Fruit fly (Drosophila melanogaster) whole organism, embryonic: ENCODE results near the gene CG8870.

Experiments used
- Aef1 ChIP-seq: fragments of 200-800 bp; sonication (Bioruptor generic); IDR thresholded peaks from 3 replicates; pipeline ENCODE4 v1.3.6; 2022; ENCODE audit warnings: missing biosample characterization, missing genetic modification characterization
- Antp ChIP-seq: fragments of 200-800 bp; sonication (Bioruptor generic); optimal IDR thresholded peaks from 3 replicates; lab custom pipeline; 2016; ENCODE audit warnings: missing biosample characterization, missing genetic modification characterization
- BEAF-32 ChIP-seq: fragments of 200-800 bp; sonication (Bioruptor generic); optimal IDR thresholded peaks from 3 replicates; lab custom pipeline; 2017; ENCODE audit warnings: missing biosample characterization, missing genetic modification characterization, mild to moderate bottlenecking, moderate library complexity, missing genetic modification reagents
- C15 ChIP-seq: fragments of 200-800 bp; sonication (Bioruptor generic); IDR thresholded peaks from 3 replicates; pipeline ENCODE4 v1.3.6; 2022; ENCODE audit warnings: missing biosample characterization, missing genetic modification characterization
- CG11247 ChIP-seq: fragments of 200-800 bp; sonication (Bioruptor generic); IDR thresholded peaks from 2 replicates; pipeline ENCODE4 v1.3.6; 2022; ENCODE audit warnings: missing biosample characterization, missing genetic modification characterization
- CG13296 ChIP-seq: fragments of 200-800 bp; sonication (Bioruptor generic); optimal IDR thresholded peaks from 3 replicates; lab custom pipeline; 2018; ENCODE audit warnings: missing biosample characterization, mild to moderate bottlenecking, missing genetic modification characterization
- CG13624 ChIP-seq: fragments of 200-800 bp; sonication (Bioruptor generic); optimal IDR thresholded peaks from 2 replicates; lab custom pipeline; 2016; ENCODE audit warnings: missing biosample characterization, missing genetic modification characterization
- CG14667 ChIP-seq: fragments of 200-800 bp; sonication (Bioruptor generic); IDR thresholded peaks from 2 replicates; pipeline ENCODE4 v1.3.6; 2022; ENCODE audit warnings: missing biosample characterization, missing genetic modification characterization
- CG16813 ChIP-seq: fragments of 200-800 bp; sonication (Bioruptor generic); IDR thresholded peaks from 3 replicates; pipeline ENCODE4 v1.3.6; 2022; ENCODE audit warnings: missing biosample characterization, missing genetic modification characterization; ENCODE audit not compliant: partially characterized antibody
- CG17186 ChIP-seq: fragments of 200-800 bp; sonication (Bioruptor generic); optimal IDR thresholded peaks from 3 replicates; lab custom pipeline; 2017; ENCODE audit warnings: missing biosample characterization, missing genetic modification reagents, missing genetic modification characterization
- CG17359 ChIP-seq: fragments of 200-800 bp; sonication (Bioruptor generic); optimal IDR thresholded peaks from 3 replicates; lab custom pipeline; 2018; ENCODE audit warnings: missing biosample characterization, mild to moderate bottlenecking, missing genetic modification characterization, moderate library complexity
- CG1832 ChIP-seq: fragments of 200-800 bp; sonication (Bioruptor generic); optimal IDR thresholded peaks from 2 replicates; lab custom pipeline; 2017; ENCODE audit warnings: missing biosample characterization, mild to moderate bottlenecking, missing genetic modification characterization, inconsistent platforms
- CG2116 ChIP-seq: fragments of 200-800 bp; sonication (Bioruptor generic); optimal IDR thresholded peaks from 3 replicates; lab custom pipeline; 2018; ENCODE audit warnings: missing biosample characterization, mild to moderate bottlenecking, missing genetic modification characterization
- CG2199 ChIP-seq: fragments of 200-800 bp; sonication (Bioruptor generic); IDR thresholded peaks from 3 replicates; pipeline ENCODE4 v1.3.6; 2022; ENCODE audit warnings: missing biosample characterization, missing genetic modification characterization
- CG34422 ChIP-seq: fragments of 200-800 bp; sonication (Bioruptor generic); IDR thresholded peaks from 3 replicates; pipeline ENCODE4 v1.3.6; 2022; ENCODE audit warnings: missing biosample characterization, missing genetic modification characterization
- CG3838 ChIP-seq: fragments of 200-800 bp; sonication (Bioruptor generic); optimal IDR thresholded peaks from 3 replicates; lab custom pipeline; 2016; ENCODE audit warnings: missing biosample characterization, missing genetic modification characterization
- CG4854 ChIP-seq: fragments of 200-800 bp; sonication (Bioruptor generic); optimal IDR thresholded peaks from 2 replicates; lab custom pipeline; 2016; ENCODE audit warnings: missing biosample characterization, missing genetic modification characterization, inconsistent platforms
- CG5180 ChIP-seq: fragments of 200-800 bp; sonication (Bioruptor generic); optimal IDR thresholded peaks from 3 replicates; lab custom pipeline; 2017; ENCODE audit warnings: missing biosample characterization, missing genetic modification characterization, mild to moderate bottlenecking, moderate library complexity, missing genetic modification reagents
- CG5953 ChIP-seq: fragments of 200-800 bp; sonication (Bioruptor generic); IDR thresholded peaks from 2 replicates; pipeline ENCODE4 v1.3.6; 2022; ENCODE audit warnings: missing biosample characterization, missing genetic modification characterization
- CG6254 ChIP-seq: fragments of 200-800 bp; sonication (Bioruptor generic); optimal IDR thresholded peaks from 3 replicates; lab custom pipeline; 2017; ENCODE audit warnings: mild to moderate bottlenecking, missing biosample characterization, missing genetic modification reagents, missing genetic modification characterization
- CG7372 ChIP-seq: fragments of 200-800 bp; sonication (Bioruptor generic); IDR thresholded peaks from 2 replicates; pipeline ENCODE4 v1.3.6; 2022; ENCODE audit warnings: missing biosample characterization, missing genetic modification characterization
- CoRest ChIP-seq: fragments of 200-800 bp; sonication (Bioruptor generic); optimal IDR thresholded peaks from 3 replicates; lab custom pipeline; 2018; ENCODE audit warnings: missing biosample characterization, mild to moderate bottlenecking, missing genetic modification characterization, moderate library complexity
- E2f1 ChIP-seq: fragments of 200-800 bp; sonication (Bioruptor generic); IDR thresholded peaks from 2 replicates; pipeline ENCODE4 v1.3.6; 2022; ENCODE audit warnings: missing biosample characterization, missing genetic modification characterization
- ERR ChIP-seq: fragments of 200-800 bp; sonication (Bioruptor generic); optimal IDR thresholded peaks from 2 replicates; lab custom pipeline; 2016; ENCODE audit warnings: missing biosample characterization, missing genetic modification characterization
- Elba2 ChIP-seq: fragments of 200-800 bp; sonication (Bioruptor generic); optimal IDR thresholded peaks from 3 replicates; lab custom pipeline; 2016; ENCODE audit warnings: missing biosample characterization, missing genetic modification characterization
- Fer2 ChIP-seq: fragments of 200-800 bp; sonication (Bioruptor generic); optimal IDR thresholded peaks from 2 replicates; lab custom pipeline; 2018; ENCODE audit warnings: missing biosample characterization, mild to moderate bottlenecking, missing genetic modification characterization, moderate library complexity
- Fer3 ChIP-seq: fragments of 200-800 bp; sonication (Bioruptor generic); optimal IDR thresholded peaks from 2 replicates; lab custom pipeline; 2018; ENCODE audit warnings: missing biosample characterization, mild to moderate bottlenecking, missing genetic modification characterization, moderate library complexity
- H2.0 ChIP-seq: fragments of 200-800 bp; sonication (Bioruptor generic); IDR thresholded peaks from 2 replicates; pipeline ENCODE4 v1.3.6; 2022; ENCODE audit warnings: missing biosample characterization, missing genetic modification characterization
- HLHmδ ChIP-seq: fragments of 200-800 bp; sonication (Bioruptor generic); optimal IDR thresholded peaks from 2 replicates; lab custom pipeline; 2018; ENCODE audit warnings: missing biosample characterization, mild to moderate bottlenecking, missing genetic modification characterization, moderate library complexity
- Hr3 ChIP-seq: fragments of 200-800 bp; sonication (Bioruptor generic); optimal IDR thresholded peaks from 3 replicates; lab custom pipeline; 2016; ENCODE audit warnings: missing biosample characterization, missing genetic modification characterization
- Hr39 ChIP-seq: fragments of >200 bp; optimal IDR thresholded peaks from 2 replicates; lab custom pipeline; 2017
- MTF-1 ChIP-seq: fragments of 200-800 bp; sonication (Bioruptor generic); optimal IDR thresholded peaks from 2 replicates; lab custom pipeline; 2018; ENCODE audit warnings: missing biosample characterization, mild to moderate bottlenecking, missing genetic modification characterization, borderline replicate concordance
- Mes4 ChIP-seq: fragments of 200-800 bp; sonication (Bioruptor generic); optimal IDR thresholded peaks from 2 replicates; lab custom pipeline; 2016; ENCODE audit warnings: missing biosample characterization, missing genetic modification characterization
- Oli ChIP-seq: fragments of 200-800 bp; sonication (Bioruptor generic); optimal IDR thresholded peaks from 2 replicates; lab custom pipeline; 2018; ENCODE audit warnings: missing biosample characterization, mild to moderate bottlenecking, missing genetic modification characterization, moderate library complexity
- Optix ChIP-seq: fragments of 200-800 bp; sonication (Bioruptor generic); IDR thresholded peaks from 3 replicates; pipeline ENCODE4 v1.3.6; 2022; ENCODE audit warnings: missing biosample characterization, missing genetic modification characterization
- Poxn ChIP-seq: fragments of 200-800 bp; sonication (Bioruptor generic); IDR thresholded peaks from 2 replicates; pipeline ENCODE4 v1.3.6; 2022; ENCODE audit warnings: missing biosample characterization, missing genetic modification characterization
- Scr ChIP-seq: fragments of 200-800 bp; sonication (Bioruptor generic); IDR thresholded peaks from 2 replicates; pipeline ENCODE4 v1.3.6; 2022; ENCODE audit warnings: missing biosample characterization, missing genetic modification characterization; ENCODE audit not compliant: partially characterized antibody
- Sry-δ ChIP-seq: fragments of 200-800 bp; sonication (Bioruptor generic); optimal IDR thresholded peaks from 2 replicates; lab custom pipeline; 2016; ENCODE audit warnings: missing biosample characterization, missing genetic modification characterization
- Usf ChIP-seq: fragments of 200-800 bp; sonication (Bioruptor generic); optimal IDR thresholded peaks from 2 replicates; lab custom pipeline; 2017; ENCODE audit warnings: missing genotype, missing biosample characterization, missing genetic modification characterization
- br ChIP-seq: fragments of >200 bp; optimal IDR thresholded peaks from 2 replicates; lab custom pipeline; 2017
- chinmo ChIP-seq: fragments of 200-800 bp; sonication (Bioruptor generic); IDR thresholded peaks from 4 replicates; pipeline ENCODE4 v1.3.6; 2022; ENCODE audit warnings: missing biosample characterization, missing genetic modification characterization; ENCODE audit not compliant: partially characterized antibody
- dati ChIP-seq: fragments of 200-800 bp; sonication (Bioruptor generic); IDR thresholded peaks from 2 replicates; pipeline ENCODE4 v1.3.6; 2022; ENCODE audit warnings: missing biosample characterization, missing genetic modification characterization
- fd102C ChIP-seq: fragments of 200-800 bp; sonication (Bioruptor generic); optimal IDR thresholded peaks from 2 replicates; lab custom pipeline; 2018; ENCODE audit warnings: missing biosample characterization, mild to moderate bottlenecking, missing genetic modification characterization, moderate library complexity
- gsb ChIP-seq: fragments of 200-800 bp; sonication (Bioruptor generic); IDR thresholded peaks from 2 replicates; pipeline ENCODE4 v1.3.6; 2022; ENCODE audit warnings: missing biosample characterization, missing genetic modification characterization
- sens ChIP-seq: fragments of 200-800 bp; sonication (Bioruptor generic); peaks from one replicate; lab custom pipeline; 2016; ENCODE audit warnings: missing biosample characterization, missing genetic modification characterization
- slbo ChIP-seq: fragments of 200-800 bp; sonication (Bioruptor generic); IDR thresholded peaks from 2 replicates; pipeline ENCODE4 v1.3.6; 2022; ENCODE audit warnings: missing biosample characterization, missing genetic modification characterization
- sug ChIP-seq: fragments of 200-800 bp; optimal IDR thresholded peaks from 2 replicates; lab custom pipeline; 2019; ENCODE audit warnings: missing biosample characterization, mild to moderate bottlenecking, missing genetic modification characterization, moderate library complexity
- tna ChIP-seq: fragments of 200-800 bp; sonication (Bioruptor generic); IDR thresholded peaks from 2 replicates; pipeline ENCODE4 v1.3.6; 2022; ENCODE audit warnings: missing biosample characterization, missing genetic modification characterization; ENCODE audit not compliant: partially characterized antibody
- trh ChIP-seq: fragments of 200-800 bp; sonication (Bioruptor generic); optimal IDR thresholded peaks from 2 replicates; lab custom pipeline; 2016; ENCODE audit warnings: missing biosample characterization, missing genetic modification characterization
- zfh2 ChIP-seq: fragments of 200-800 bp; sonication (Bioruptor generic); optimal IDR thresholded peaks from 2 replicates; lab custom pipeline; 2016; ENCODE audit warnings: missing biosample characterization, missing genetic modification characterization

CG8870 gene

dm6 chr3R:13400902-13401721, 21.5 kb downstream of the CG8870 start (continued):
- TF ChIP-seq CG17186 (GFP tag; lab: Kevin White, UChicago) (peak; percentile 55), MTF-1 (GFP tag; lab: Kevin White, UChicago) (peak; percentile 64), tna (GFP tag; lab: Robert Waterston, UW) (no peak), Fer2 (tag; lab: Kevin White, UChicago) (peak; percentile 27), Hr39 (lab: Kevin White, UChicago) (no peak), Hr3 (GFP tag; lab: Kevin White, UChicago) (peak; percentile 88), Antp (peak; percentile 88), ERR (GFP tag; lab: Kevin White, UChicago) (peak; percentile 52), CG17359 (peak; percentile 82), Sry-δ (GFP tag; lab: Kevin White, UChicago) (peak; percentile 29), Mes4 (GFP tag; lab: Kevin White, UChicago) (peak; percentile 83), Poxn (GFP tag; lab: Robert Waterston, UW) (peak; percentile 39; the same call in 1 of the 2 replicates), CG2199 (GFP tag; lab: Robert Waterston, UW) (peak; percentile 85), CG4854 (GFP tag; lab: Kevin White, UChicago) (peak; percentile 83), CG5180 (GFP tag; lab: Kevin White, UChicago) (peak; percentile 72), sug (tag; lab: Kevin White, UChicago) (peak; percentile 76), Scr (GFP tag; lab: Robert Waterston, UW) (no peak), CG13296 (GFP tag; lab: Kevin White, UChicago) (peak; percentile 84), dati (GFP tag; lab: Robert Waterston, UW) (0 out of 2 replicates have a peak, but pooled peaks have one; percentile 23), Elba2 (GFP tag; lab: Kevin White, UChicago) (no peak), CG1832 (GFP tag; lab: Kevin White, UChicago) (no peak), Oli (tag; lab: Kevin White, UChicago) (peak; percentile 96), CG34422 (GFP tag; lab: Robert Waterston, UW) (peak; percentile 85), CG11247 (GFP tag; lab: Robert Waterston, UW) (peak; percentile 60), H2.0 (GFP tag; lab: Robert Waterston, UW) (peak; percentile 79), CoRest (tag; lab: Kevin White, UChicago) (peak; percentile 96), CG2116 (GFP tag; lab: Kevin White, UChicago) (peak; percentile 64), br (no peak), fd102C (GFP tag; lab: Kevin White, UChicago) (no peak), zfh2 (GFP tag; lab: Kevin White, UChicago) (peak; percentile 86), gsb (GFP tag; lab: Robert Waterston, UW) (peak; percentile 68), CG14667 (peak; percentile 79), E2f1 (GFP tag; lab: Robert Waterston, UW) (peak; percentile 88), sens (GFP tag; lab: Kevin White, UChicago) (peak; percentile 99), CG6254 (GFP tag; lab: Kevin White, UChicago) (peak; percentile 82), BEAF-32 (GFP tag; lab: Kevin White, UChicago) (no peak), HLHmδ (no peak), Optix (GFP tag; lab: Robert Waterston, UW) (no peak), CG13624 (peak; percentile 88), CG5953 (GFP tag; lab: Robert Waterston, UW) (peak; percentile 70), Fer3 (tag; lab: Kevin White, UChicago) (peak; percentile 66), CG3838 (GFP tag; lab: Kevin White, UChicago) (peak; percentile 75), Usf (GFP tag; lab: Kevin White, UChicago) (peak; percentile 78), trh (GFP tag; lab: Kevin White, UChicago) (peak; percentile 77), slbo (peak; percentile 82), C15 (GFP tag; lab: Robert Waterston, UW) (peak; percentile 63; the same call in 1 of the 3 replicates), Aef1 (GFP tag; lab: Robert Waterston, UW) (peak; percentile 66; the same call in 2 of the 3 replicates), CG7372 (GFP tag; lab: Robert Waterston, UW) (peak; percentile 79), chinmo (GFP tag; lab: Robert Waterston, UW) (no peak), CG16813 (GFP tag; lab: Robert Waterston, UW) (no peak)
